Worm (Caenorhabditis elegans): ENCODE measurements around the gene tsen-34.

ce11 chrIV:4176659-4177058, 1.6 kb upstream of the tsen-34 start:
- TF ChIP-seq unc-3 (GFP tag; conservative IDR thresholded peaks at IDR 0.05) (no peak), unc-3 (tag; optimal IDR thresholded peaks at IDR 0.05) (no peak), npax-4 (tag; optimal IDR thresholded peaks at IDR 0.05) (no peak), ets-4 (tag; optimal IDR thresholded peaks at IDR 0.05) (no peak)

All from whole organism, late embryonic.